Worm (Caenorhabditis elegans): ENCODE data around the gene str-178.
A peak's percentile ranks its signal among the peaks of the same experiment; 100 is the strongest.

Gene str-178

ce11 chrV:12744979-12745378 is 28.6 kb upstream of the str-178 start, which contains the start of gene C15C8.7:
TSS of gene C15C8.7 (minus strand) at chrV:12745050.
- TF ChIP-seq nhr-90 (tag; optimal IDR thresholded peaks at IDR 0.05) (no peak), nhr-80 (tag; optimal IDR thresholded peaks at IDR 0.05) (peak; percentile 26)

- TF ChIP-seq aptf-3 (GFP tag; IDR thresholded peaks at IDR 0.05) (no peak), nhr-80 (tag; optimal IDR thresholded peaks at IDR 0.05) (peak; percentile 41), F52B5.7 (tag; optimal IDR thresholded peaks at IDR 0.05) (peak; percentile 55), lir-1 (GFP tag; conservative IDR thresholded peaks at IDR 0.05) (no peak), nfyb-1 (GFP tag; IDR thresholded peaks at IDR 0.05) (0 out of 2 replicates have a peak, but pooled peaks have one; percentile 17), B0035.1 (tag; optimal IDR thresholded peaks at IDR 0.05) (no peak), cebp-2 (GFP tag; IDR thresholded peaks at IDR 0.05) (0 out of 2 replicates have a peak, but pooled peaks have one; percentile 19), nhr-90 (tag; optimal IDR thresholded peaks at IDR 0.05) (peak; percentile 38), chd-7 (tag; optimal IDR thresholded peaks at IDR 0.05) (peak; percentile 11), madf-10 (tag; optimal IDR thresholded peaks at IDR 0.05) (no peak)
These were observed 27.6 kb upstream of the str-178 start for ce11 chrV:12743778-12744502.

ce11 chrV:12741684-12742083 is 25.3 kb upstream of the str-178 start, which contains the start of gene hrg-7:
TSS of gene hrg-7 (plus strand) at chrV:12742041.
- TF ChIP-seq nhr-80 (tag; optimal IDR thresholded peaks at IDR 0.05) (peak; percentile 94), let-607 (tag; optimal IDR thresholded peaks at IDR 0.05) (no peak)

ce11 chrV:12736166-12736753 is 19.9 kb upstream of the str-178 start, which contains the start of gene cky-1:
TSS of gene cky-1 (plus strand) at chrV:12736703.
- TF ChIP-seq gei-17 (GFP tag; optimal IDR thresholded peaks at IDR 0.05) (no peak), Y67H2A.10 (GFP tag; conservative IDR thresholded peaks at IDR 0.05) (no peak), lsy-27 (tag; optimal IDR thresholded peaks at IDR 0.05; ENCODE audit: borderline replicate concordance, insufficient read depth) (no peak), K11D2.4 (GFP tag; IDR thresholded peaks at IDR 0.05) (no peak), F57C9.4 (tag; optimal IDR thresholded peaks at IDR 0.05) (no peak), B0336.3 (GFP tag; IDR thresholded peaks at IDR 0.05) (no peak)

- TF ChIP-seq nhr-179 (tag; optimal IDR thresholded peaks at IDR 0.05) (no peak), nhr-80 (tag; optimal IDR thresholded peaks at IDR 0.05) (peak; percentile 70), attf-3 (GFP tag; conservative IDR thresholded peaks at IDR 0.05) (no peak)
These were observed 17.3 kb upstream of the str-178 start, which contains the start of the genes dhs-21 and xbx-9 for ce11 chrV:12733465-12734248. TSS of gene dhs-21 (minus strand) at chrV:12733645. TSS of gene xbx-9 (plus strand) at chrV:12734198.

ce11 chrV:12732734-12733133 is 16.4 kb upstream of the str-178 start:
- no peak for TF ChIP-seq madf-10 (tag; optimal IDR thresholded peaks at IDR 0.05)
- peak; percentile 5 for TF ChIP-seq nhr-80 (tag; optimal IDR thresholded peaks at IDR 0.05)
- TF ChIP-seq F55B11.4 (tag; optimal IDR thresholded peaks at IDR 0.05; ENCODE audit: borderline replicate concordance, insufficient read depth) = no peak
- no peak for TF ChIP-seq madf-8 (GFP tag; conservative IDR thresholded peaks at IDR 0.05)
- TF ChIP-seq F22D6.2 (tag; optimal IDR thresholded peaks at IDR 0.05) = no peak
- TF ChIP-seq tlf-1 (GFP tag; optimal IDR thresholded peaks at IDR 0.05) = no peak
- TF ChIP-seq ekl-4 (GFP tag; IDR thresholded peaks at IDR 0.05) = no peak
- TF ChIP-seq hmg-20 (GFP tag; IDR thresholded peaks at IDR 0.05) = no peak

Measured in whole organism, young adult.